Fruit fly (Drosophila melanogaster): ENCODE results near the gene Rpn12R.

Gene Rpn12R

DNA sequence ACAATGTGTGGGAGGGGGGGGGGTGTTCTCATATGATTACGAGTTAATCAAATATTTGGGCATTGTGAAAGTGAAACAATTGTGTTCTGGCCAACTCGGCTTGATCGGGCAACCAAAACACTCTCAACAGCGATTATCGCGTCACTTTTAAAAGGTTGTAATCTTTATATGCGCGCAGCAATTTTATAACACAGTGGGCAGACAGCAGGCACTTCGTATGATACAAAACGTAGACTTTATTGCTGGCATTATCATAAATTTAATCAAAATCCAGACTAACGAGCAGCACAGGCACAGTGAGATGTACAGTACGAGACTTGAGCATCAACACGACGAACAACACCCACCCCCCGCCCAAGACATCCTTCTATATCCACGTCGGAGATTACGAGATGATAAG, 49.6 kb downstream of the Rpn12R start (continued):
- TF ChIP-seq Nf-YC (tag; optimal IDR thresholded peaks at IDR 0.05) (no peak), crc (GFP tag; optimal IDR thresholded peaks at IDR 0.05) (no peak), Six4 (GFP tag; optimal IDR thresholded peaks at IDR 0.05) (no peak), CG8478 (optimal IDR thresholded peaks at IDR 0.05) (no peak), CG3838 (GFP tag; optimal IDR thresholded peaks at IDR 0.05) (no peak), CG2678 (tag; optimal IDR thresholded peaks at IDR 0.05) (peak; percentile 46), CG12299 (tag; optimal IDR thresholded peaks at IDR 0.05) (no peak), CG9609 (GFP tag; optimal IDR thresholded peaks at IDR 0.05) (no peak), sug (tag; optimal IDR thresholded peaks at IDR 0.05) (peak; percentile 35), CG13894 (tag; optimal IDR thresholded peaks at IDR 0.05) (peak; percentile 64), B-H2 (GFP tag; optimal IDR thresholded peaks at IDR 0.05) (peak; percentile 6), CG4707 (GFP tag; optimal IDR thresholded peaks at IDR 0.05) (no peak), Fer1 (GFP tag; optimal IDR thresholded peaks at IDR 0.05) (no peak), CG10654 (GFP tag; optimal IDR thresholded peaks at IDR 0.05) (no peak), gcm2 (GFP tag; optimal IDR thresholded peaks at IDR 0.05) (no peak), Lhr (GFP tag; optimal IDR thresholded peaks at IDR 0.05) (no peak), Side (GFP tag; optimal IDR thresholded peaks at IDR 0.05) (no peak), CG15514 (GFP tag; optimal IDR thresholded peaks at IDR 0.05) (no peak), az2 (GFP tag; optimal IDR thresholded peaks at IDR 0.05) (no peak), Dek (tag; optimal IDR thresholded peaks at IDR 0.05) (no peak), HLHmδ (GFP tag; optimal IDR thresholded peaks at IDR 0.05) (no peak), crol (GFP tag; IDR thresholded peaks at IDR 0.05) (no peak), Neu2 (GFP tag; optimal IDR thresholded peaks at IDR 0.05; ENCODE audit: borderline replicate concordance) (no peak), fd102C (GFP tag; optimal IDR thresholded peaks at IDR 0.05) (no peak), Meics (GFP tag; optimal IDR thresholded peaks at IDR 0.05) (peak; percentile 20), CG10565 (GFP tag; optimal IDR thresholded peaks at IDR 0.05) (no peak), cas (GFP tag; IDR thresholded peaks at IDR 0.05) (no peak), Rfx (GFP tag; IDR thresholded peaks at IDR 0.05) (no peak), Ets97D (GFP tag; optimal IDR thresholded peaks at IDR 0.05) (no peak), pzg (GFP tag; optimal IDR thresholded peaks at IDR 0.05) (no peak), ranshi (GFP tag; IDR thresholded peaks at IDR 0.05) (no peak), CG10209 (GFP tag; optimal IDR thresholded peaks at IDR 0.05) (no peak), HmgZ (tag; optimal IDR thresholded peaks at IDR 0.05) (peak; percentile 20), Med (GFP tag) (peak; percentile 57), Dbx (GFP tag; IDR thresholded peaks at IDR 0.05) (no peak), CG10979 (tag; optimal IDR thresholded peaks at IDR 0.05) (no peak), slou (GFP tag; optimal IDR thresholded peaks at IDR 0.05) (no peak), lov (optimal IDR thresholded peaks at IDR 0.05) (no peak), lov (GFP tag; IDR thresholded peaks at IDR 0.05) (no peak), CG7928 (GFP tag; optimal IDR thresholded peaks at IDR 0.05) (no peak), CG10543 (GFP tag; optimal IDR thresholded peaks at IDR 0.05) (peak; percentile 26), CG9817 (tag; optimal IDR thresholded peaks at IDR 0.05) (no peak), CG1233 (GFP tag; optimal IDR thresholded peaks at IDR 0.05) (no peak), nmo (GFP tag; optimal IDR thresholded peaks at IDR 0.05) (no peak), lab (GFP tag; optimal IDR thresholded peaks at IDR 0.05) (peak; percentile 33), CG2116 (GFP tag; optimal IDR thresholded peaks at IDR 0.05) (no peak), fd64A (GFP tag; optimal IDR thresholded peaks at IDR 0.05) (peak; percentile 16), CG34422 (GFP tag; IDR thresholded peaks at IDR 0.05) (no peak), CG1024 (GFP tag; IDR thresholded peaks at IDR 0.05) (no peak), CG16779 (GFP tag; IDR thresholded peaks at IDR 0.05) (no peak), CG3281 (GFP tag; optimal IDR thresholded peaks at IDR 0.05) (peak; percentile 24)
